Worm (Caenorhabditis elegans) whole organism, L2 larva: ENCODE data around the gene F36D3.1.

Experiments used
- R02D3.7 ChIP-seq: fragments of 150-350 bp; optimal IDR thresholded peaks from 2 replicates; lab custom pipeline; 2014; ENCODE audit warnings: missing biosample characterization, missing genetic modification characterization
- alr-1 ChIP-seq: fragments of 150-350 bp; optimal IDR thresholded peaks from 2 replicates; lab custom pipeline; 2014; ENCODE audit warnings: missing biosample characterization, missing genetic modification characterization
- ama-1 ChIP-seq: fragments of 150-350 bp; optimal IDR thresholded peaks from 2 replicates; lab custom pipeline; 2018; ENCODE audit warnings: inconsistent platforms
- lin-13 ChIP-seq: fragments of 150-350 bp; optimal IDR thresholded peaks from 2 replicates; lab custom pipeline; 2014; ENCODE audit warnings: missing biosample characterization, missing genetic modification reagents, missing genetic modification characterization
- lsy-2 ChIP-seq, 2 experiments: fragments of 150-350 bp in 1 of 2; sonication (generic microtip) in 1 of 2; optimal IDR thresholded peaks; 2 replicates each; lab custom pipeline; 2014 to 2017; ENCODE audit warnings: missing biosample characterization in 2 of 2, missing genetic modification characterization in 2 of 2
- nhr-10 ChIP-seq: sonication (generic microtip); optimal IDR thresholded peaks from 2 replicates; lab custom pipeline; 2017; ENCODE audit warnings: missing biosample characterization, missing genetic modification characterization
- nhr-12 ChIP-seq: fragments of 150-350 bp; optimal IDR thresholded peaks from 2 replicates; lab custom pipeline; 2014; ENCODE audit warnings: missing biosample characterization, missing genetic modification characterization
- nhr-237 ChIP-seq: fragments of 150-350 bp; optimal IDR thresholded peaks from 2 replicates; lab custom pipeline; 2014; ENCODE audit warnings: missing biosample characterization, missing genetic modification characterization
- ztf-11 ChIP-seq: sonication (generic microtip); optimal IDR thresholded peaks from 2 replicates; lab custom pipeline; 2017; ENCODE audit warnings: missing biosample characterization, missing genetic modification characterization

ce11 chrV:16487474-16487873 lies 11.7 kb upstream of the F36D3.1 start, which contains the start of gene Y32B12A.5:
- TF ChIP-seq ztf-11 (no peak), lin-13 (GFP tag; lab: Kevin White, UChicago) (no peak), alr-1 (tag; lab: Kevin White, UChicago) (no peak), R02D3.7 (tag; lab: Kevin White, UChicago) (no peak), nhr-237 (tag; lab: Kevin White, UChicago) (no peak), nhr-10 (tag; lab: Kevin White, UChicago) (no peak), lsy-2 (tag; optimal IDR thresholded peaks at IDR 0.05; lab: Kevin White, UChicago) (no peak), nhr-12 (no peak), ama-1 (no peak)
